Fruit fly (Drosophila melanogaster) whole organism, wandering third instar larva: ENCODE data around the gene GstT3.

Experiments used
- Abd-B ChIP-seq: fragments of >200 bp; optimal IDR thresholded peaks from 2 replicates; lab custom pipeline; 2017; ENCODE audit warnings: missing biosample characterization, missing genetic modification characterization
- CG32264 ChIP-seq: fragments of 200-800 bp; sonication (Bioruptor generic); optimal IDR thresholded peaks from 2 replicates; lab custom pipeline; 2016; ENCODE audit warnings: missing biosample characterization, missing genetic modification characterization
- CG9705 ChIP-seq: fragments of 200-800 bp; sonication (Bioruptor generic); optimal IDR thresholded peaks from 2 replicates; lab custom pipeline; 2018; ENCODE audit warnings: missing biosample characterization, mild to moderate bottlenecking, missing genetic modification characterization
- CrebA ChIP-seq: fragments of 200-800 bp; sonication (Bioruptor generic); optimal IDR thresholded peaks from 2 replicates; lab custom pipeline; 2016; ENCODE audit warnings: missing biosample characterization, mild to moderate bottlenecking, missing genetic modification characterization, borderline replicate concordance
- Dfd ChIP-seq: fragments of >200 bp; optimal IDR thresholded peaks from 2 replicates; lab custom pipeline; 2017; ENCODE audit warnings: missing biosample characterization, missing genetic modification characterization
- Dif ChIP-seq: fragments of 200-275, 200-300 bp; sonication (Bioruptor generic); optimal IDR thresholded peaks from 2 replicates; lab custom pipeline; 2018; ENCODE audit warnings: missing biosample characterization, missing genetic modification characterization; ENCODE audit not compliant: partially characterized antibody
- HLH106 ChIP-seq: fragments of 200-800 bp; optimal IDR thresholded peaks from 3 replicates; lab custom pipeline; 2019; ENCODE audit warnings: missing biosample characterization, mild to moderate bottlenecking, missing genetic modification characterization, moderate library complexity
- Hr78 ChIP-seq: fragments of >200 bp; optimal IDR thresholded peaks from 2 replicates; lab custom pipeline; 2017; ENCODE audit warnings: missing biosample characterization, missing genetic modification characterization
- Jra ChIP-seq: sonication (Bioruptor generic); optimal IDR thresholded peaks from 2 replicates; lab custom pipeline; 2016; ENCODE audit warnings: missing biosample characterization, missing genetic modification characterization
- Myc ChIP-seq: fragments of >200 bp; optimal IDR thresholded peaks from 2 replicates; lab custom pipeline; 2017
- N ChIP-seq: fragments of >200 bp; optimal IDR thresholded peaks from 2 replicates; lab custom pipeline; 2018; ENCODE audit warnings: missing biosample characterization, missing external identifiers, missing genetic modification characterization
- OdsH ChIP-seq: fragments of 200-800 bp; sonication (Bioruptor generic); optimal IDR thresholded peaks from 2 replicates; lab custom pipeline; 2016; ENCODE audit warnings: missing biosample characterization, mild to moderate bottlenecking, missing genetic modification characterization
- Rel ChIP-seq, 2 experiments: fragments of 200-800 bp; sonication (Bioruptor generic) in 1 of 2; optimal IDR thresholded peaks; 2 replicates in 1 of 2; 3 replicates in 1 of 2; lab custom pipeline; 2016 to 2019; ENCODE audit warnings: mild to moderate bottlenecking in 2 of 2, missing biosample characterization in 2 of 2, missing genetic modification characterization in 2 of 2, moderate library complexity in 1 of 2
- Sp1 ChIP-seq: fragments of 200-800 bp; sonication (Bioruptor generic); optimal IDR thresholded peaks from 3 replicates; lab custom pipeline; 2019; ENCODE audit warnings: missing biosample characterization, mild to moderate bottlenecking, missing genetic modification characterization, moderate library complexity
- Vsx2 ChIP-seq: fragments of 200-300, 225-300 bp; sonication (Bioruptor generic); optimal IDR thresholded peaks from 2 replicates; lab custom pipeline; 2018; ENCODE audit warnings: missing biosample characterization, missing genetic modification characterization; ENCODE audit not compliant: partially characterized antibody
- br ChIP-seq: fragments of 200-800 bp; sonication (Bioruptor generic); optimal IDR thresholded peaks from 2 replicates; lab custom pipeline; 2016; ENCODE audit warnings: missing biosample characterization, missing genetic modification characterization
- dmrt93B ChIP-seq: fragments of 200-800 bp; sonication (Bioruptor generic); optimal IDR thresholded peaks from 2 replicates; lab custom pipeline; 2018; ENCODE audit warnings: missing biosample characterization, mild to moderate bottlenecking, missing genetic modification characterization
- dsf ChIP-seq: sonication (Bioruptor generic); optimal IDR thresholded peaks from 2 replicates; lab custom pipeline; 2016; ENCODE audit warnings: missing biosample characterization, missing genetic modification characterization, borderline replicate concordance
- ey ChIP-seq: fragments of 200-800 bp; sonication (Bioruptor generic); optimal IDR thresholded peaks from 2 replicates; lab custom pipeline; 2016; ENCODE audit warnings: missing biosample characterization, missing genetic modification characterization
- foxo ChIP-seq, 2 experiments: fragments of 200-800 bp; sonication (Bioruptor generic); optimal IDR thresholded peaks; 2 replicates in 1 of 2; 3 replicates in 1 of 2; lab custom pipeline; 2016 to 2017; ENCODE audit warnings: missing biosample characterization in 2 of 2, missing genetic modification characterization in 2 of 2
- fru ChIP-seq: fragments of 200-800 bp; sonication (Bioruptor generic); optimal IDR thresholded peaks from 3 replicates; lab custom pipeline; 2016; ENCODE audit warnings: missing biosample characterization, mild to moderate bottlenecking, missing genetic modification characterization
- h ChIP-seq: fragments of 200-800 bp; sonication (Bioruptor generic); optimal IDR thresholded peaks from 3 replicates; lab custom pipeline; 2016; ENCODE audit warnings: missing biosample characterization, mild to moderate bottlenecking, missing genetic modification characterization
- jim ChIP-seq: fragments of 175-275, 200-325 bp; sonication (Bioruptor generic); optimal IDR thresholded peaks from 2 replicates; lab custom pipeline; 2016; ENCODE audit warnings: missing biosample characterization, mild to moderate bottlenecking, missing genetic modification characterization
- lola ChIP-seq: fragments of >200 bp; optimal IDR thresholded peaks from 2 replicates; lab custom pipeline; 2017; ENCODE audit warnings: missing biosample characterization, missing genetic modification characterization
- psq ChIP-seq: fragments of 200-800 bp; sonication (Bioruptor generic); optimal IDR thresholded peaks from 3 replicates; lab custom pipeline; 2017; ENCODE audit warnings: missing biosample characterization, mild to moderate bottlenecking, missing genetic modification characterization, moderate library complexity
- rgr ChIP-seq: fragments of 200-800 bp; sonication (Bioruptor generic); optimal IDR thresholded peaks from 3 replicates; lab custom pipeline; 2016; ENCODE audit warnings: missing biosample characterization, mild to moderate bottlenecking, missing genetic modification characterization
- sage ChIP-seq: fragments of 200-800 bp; sonication (Bioruptor generic); optimal IDR thresholded peaks from 2 replicates; lab custom pipeline; 2016; ENCODE audit warnings: missing biosample characterization, mild to moderate bottlenecking, missing genetic modification characterization
- sv ChIP-seq: fragments of 200-800 bp; sonication (Bioruptor generic); optimal IDR thresholded peaks from 3 replicates; lab custom pipeline; 2016; ENCODE audit warnings: missing biosample characterization, missing genetic modification characterization
- tai ChIP-seq: sonication (Bioruptor generic); optimal IDR thresholded peaks from 2 replicates; lab custom pipeline; 2016; ENCODE audit warnings: missing biosample characterization, missing genetic modification characterization
- woc ChIP-seq: sonication (Bioruptor generic); optimal IDR thresholded peaks from 2 replicates; lab custom pipeline; 2016; ENCODE audit warnings: missing biosample characterization, mild to moderate bottlenecking, missing genetic modification characterization

Gene GstT3

dm6 chrX:20426818-20427217 lies 40.4 kb upstream of the GstT3 start, which contains the start of gene CG15456:
Gene CG15456 (minus strand): TSS chrX:20427042.
- TF ChIP-seq Dif (GFP tag; lab: Kevin White, UChicago) (no peak), dsf (GFP tag; lab: Kevin White, UChicago) (no peak), jim (no peak), rgr (GFP tag; lab: Kevin White, UChicago) (peak; percentile 49), Abd-B (GFP tag; lab: Kevin White, UChicago) (no peak), Myc (lab: Kevin White, UChicago) (no peak), fru (GFP tag; lab: Kevin White, UChicago) (no peak)
- TF ChIP-seq, all 38 proteins: peak for 1

dm6 chrX:20429482-20430204 lies 37.6 kb upstream of the GstT3 start, which contains the start of the genes CG11710 and mal:
Gene CG11710 (minus strand): TSS chrX:20429673.
Gene mal (plus strand): TSS chrX:20429675.
- TF ChIP-seq ey (GFP tag; lab: Kevin White, UChicago) (peak; percentile 82), Jra (GFP tag; lab: Kevin White, UChicago) (peak; percentile 44), OdsH (peak; percentile 70), dsf (GFP tag; lab: Kevin White, UChicago) (no peak), CG9705 (peak; percentile 89), dmrt93B (GFP tag; lab: Kevin White, UChicago) (peak; percentile 84), sv (GFP tag; lab: Kevin White, UChicago) (peak; percentile 20), h (GFP tag; lab: Kevin White, UChicago) (peak; percentile 91), tai (no peak), Rel (GFP tag; optimal IDR thresholded peaks at IDR 0.05; lab: Kevin White, UChicago) (no peak), Rel (tag; optimal IDR thresholded peaks at IDR 0.05; lab: Kevin White, UChicago) (peak; percentile 63), CrebA (GFP tag; lab: Kevin White, UChicago) (no peak), psq (peak; percentile 65), fru (GFP tag; lab: Kevin White, UChicago) (peak; percentile 87), woc (GFP tag; lab: Kevin White, UChicago) (peak; percentile 97), rgr (GFP tag; lab: Kevin White, UChicago) (peak; percentile 83), CG32264 (peak; percentile 76), foxo (GFP tag; optimal IDR thresholded peaks at IDR 0.05; lab: Kevin White, UChicago) (peak; percentile 29 to 86), Sp1 (GFP tag; lab: Kevin White, UChicago) (peak; percentile 80), sage (GFP tag; lab: Kevin White, UChicago) (no peak), N (GFP tag; lab: Kevin White, UChicago) (no peak), HLH106 (tag; lab: Kevin White, UChicago) (peak; percentile 91)

- TF ChIP-seq dsf (GFP tag; lab: Kevin White, UChicago) (no peak), Dfd (GFP tag; lab: Kevin White, UChicago) (no peak), sv (GFP tag; lab: Kevin White, UChicago) (no peak), N (GFP tag; lab: Kevin White, UChicago) (peak; percentile 26), HLH106 (tag; lab: Kevin White, UChicago) (peak; percentile 35), br (GFP tag; lab: Kevin White, UChicago) (no peak), tai (no peak), woc (GFP tag; lab: Kevin White, UChicago) (peak; percentile 10)
These were observed 33.6 kb upstream of the GstT3 start, which contains the start of gene CG1695 for dm6 chrX:20433345-20434332. Gene CG1695 (plus strand): TSS chrX:20433950.

- TF ChIP-seq Rel (GFP tag; optimal IDR thresholded peaks at IDR 0.05; lab: Kevin White, UChicago) (no peak), Rel (tag; optimal IDR thresholded peaks at IDR 0.05; lab: Kevin White, UChicago) (no peak), Hr78 (no peak), Abd-B (GFP tag; lab: Kevin White, UChicago) (no peak), CG32264 (no peak), CG9705 (no peak), OdsH (no peak), woc (GFP tag; lab: Kevin White, UChicago) (no peak), psq (no peak), Jra (GFP tag; lab: Kevin White, UChicago) (no peak), sage (GFP tag; lab: Kevin White, UChicago) (no peak), Dif (GFP tag; lab: Kevin White, UChicago) (no peak), ey (GFP tag; lab: Kevin White, UChicago) (no peak), CrebA (GFP tag; lab: Kevin White, UChicago) (no peak), Dfd (GFP tag; lab: Kevin White, UChicago) (no peak), lola (GFP tag; lab: Kevin White, UChicago) (no peak), HLH106 (tag; lab: Kevin White, UChicago) (no peak), Vsx2 (no peak), jim (no peak)
These were observed 32.7 kb upstream of the GstT3 start for dm6 chrX:20434534-20434933.
